Fruit fly (Drosophila melanogaster) whole organism, embryonic: ENCODE measurements around the gene NijC.

ENCODE experiments used
- B-H2 ChIP-seq: fragments of 200-800 bp; sonication (Bioruptor generic); optimal IDR thresholded peaks from 2 replicates; lab custom pipeline; 2018; ENCODE audit warnings: missing biosample characterization, mild to moderate bottlenecking, missing genetic modification characterization
- Blimp-1 ChIP-seq: fragments of 200-800 bp; sonication (Bioruptor generic); optimal IDR thresholded peaks from 3 replicates; lab custom pipeline; 2018; ENCODE audit warnings: missing biosample characterization, missing genetic modification characterization, mild to moderate bottlenecking, moderate library complexity, missing genetic modification reagents
- CG10147 ChIP-seq: fragments of 200-800 bp; sonication (Bioruptor generic); optimal IDR thresholded peaks from 2 replicates; lab custom pipeline; 2019; ENCODE audit warnings: missing biosample characterization, mild to moderate bottlenecking, missing genetic modification characterization, moderate library complexity
- CG11696 ChIP-seq: fragments of 200-800 bp; sonication (Bioruptor generic); IDR thresholded peaks from 2 replicates; pipeline ENCODE4 v1.3.6; 2022; ENCODE audit warnings: missing biosample characterization, missing genetic modification characterization
- CG12236 ChIP-seq: fragments of 200-800 bp; sonication (Bioruptor generic); optimal IDR thresholded peaks from 2 replicates; lab custom pipeline; 2016; ENCODE audit warnings: missing biosample characterization, missing genetic modification characterization
- CG12659 ChIP-seq: fragments of 200-800 bp; sonication (Bioruptor generic); optimal IDR thresholded peaks from 3 replicates; lab custom pipeline; 2017; ENCODE audit warnings: mild to moderate bottlenecking, missing biosample characterization, missing genetic modification reagents, missing genetic modification characterization
- CG13287 ChIP-seq: fragments of 200-800 bp; sonication (Bioruptor generic); IDR thresholded peaks from 2 replicates; pipeline ENCODE4 v1.3.6; 2022; ENCODE audit warnings: missing biosample characterization, missing genetic modification characterization; ENCODE audit not compliant: partially characterized antibody
- CG13424 ChIP-seq: fragments of 200-800 bp; sonication (Bioruptor generic); optimal IDR thresholded peaks from 2 replicates; lab custom pipeline; 2019; ENCODE audit warnings: missing biosample characterization, mild to moderate bottlenecking, missing genetic modification characterization, moderate library complexity
- CG13894 ChIP-seq: fragments of 200-800 bp; sonication (Bioruptor generic); optimal IDR thresholded peaks from 3 replicates; lab custom pipeline; 2018; ENCODE audit warnings: missing biosample characterization, mild to moderate bottlenecking, missing genetic modification characterization, moderate library complexity
- CG15601 ChIP-seq: fragments of 200-800 bp; sonication (Bioruptor generic); optimal IDR thresholded peaks from 3 replicates; lab custom pipeline; 2019; ENCODE audit warnings: missing biosample characterization, mild to moderate bottlenecking, missing genetic modification characterization, moderate library complexity
- CG1602 ChIP-seq: fragments of 200-800 bp; sonication (Bioruptor generic); optimal IDR thresholded peaks from 3 replicates; lab custom pipeline; 2016; ENCODE audit warnings: missing biosample characterization, missing genetic modification characterization
- CG17359 ChIP-seq: fragments of 200-800 bp; sonication (Bioruptor generic); optimal IDR thresholded peaks from 3 replicates; lab custom pipeline; 2018; ENCODE audit warnings: missing biosample characterization, mild to moderate bottlenecking, missing genetic modification characterization, moderate library complexity
- CG2202 ChIP-seq: fragments of 200-800 bp; sonication (Bioruptor generic); optimal IDR thresholded peaks from 2 replicates; lab custom pipeline; 2018; ENCODE audit warnings: missing biosample characterization, mild to moderate bottlenecking, missing genetic modification characterization
- CG2678 ChIP-seq: fragments of 200-800 bp; sonication (Bioruptor generic); optimal IDR thresholded peaks from 3 replicates; lab custom pipeline; 2019; ENCODE audit warnings: missing biosample characterization, mild to moderate bottlenecking, missing genetic modification characterization, moderate library complexity
- CG30431 ChIP-seq: fragments of 200-800 bp; sonication (Bioruptor generic); optimal IDR thresholded peaks from 2 replicates; lab custom pipeline; 2017; ENCODE audit warnings: missing biosample characterization, missing genetic modification characterization
- CG31388 ChIP-seq: fragments of 200-800 bp; sonication (Bioruptor generic); optimal IDR thresholded peaks from 2 replicates; lab custom pipeline; 2016; ENCODE audit warnings: missing biosample characterization, missing genetic modification characterization
- CG3281 ChIP-seq: fragments of 200-800 bp; sonication (Bioruptor generic); optimal IDR thresholded peaks from 3 replicates; lab custom pipeline; 2017; ENCODE audit warnings: missing biosample characterization, mild to moderate bottlenecking, missing genetic modification characterization
- CG34224 ChIP-seq: fragments of 200-800 bp; sonication (Bioruptor generic); IDR thresholded peaks from 3 replicates; pipeline ENCODE4 v1.3.6; 2022; ENCODE audit warnings: missing biosample characterization, missing genetic modification characterization; ENCODE audit not compliant: partially characterized antibody
- CG3838 ChIP-seq: fragments of 200-800 bp; sonication (Bioruptor generic); optimal IDR thresholded peaks from 3 replicates; lab custom pipeline; 2016; ENCODE audit warnings: missing biosample characterization, missing genetic modification characterization
- CG6683 ChIP-seq: fragments of 200-800 bp; sonication (Bioruptor generic); optimal IDR thresholded peaks from 2 replicates; lab custom pipeline; 2017; ENCODE audit warnings: missing biosample characterization, mild to moderate bottlenecking, missing genetic modification characterization, missing genetic modification reagents
- CG7928 ChIP-seq: fragments of 200-800 bp; sonication (Bioruptor generic); optimal IDR thresholded peaks from 2 replicates; lab custom pipeline; 2017; ENCODE audit warnings: missing biosample characterization, mild to moderate bottlenecking, missing genetic modification characterization
- CoRest ChIP-seq: fragments of 200-800 bp; sonication (Bioruptor generic); optimal IDR thresholded peaks from 3 replicates; lab custom pipeline; 2018; ENCODE audit warnings: missing biosample characterization, mild to moderate bottlenecking, missing genetic modification characterization, moderate library complexity
- Fer1 ChIP-seq: fragments of 200-800 bp; sonication (Bioruptor generic); optimal IDR thresholded peaks from 2 replicates; lab custom pipeline; 2017; ENCODE audit warnings: missing biosample characterization, mild to moderate bottlenecking, missing genetic modification characterization
- Gsc ChIP-seq: fragments of 200-800 bp; sonication (Bioruptor generic); IDR thresholded peaks from 2 replicates; pipeline ENCODE4 v1.3.6; 2022; ENCODE audit warnings: missing biosample characterization, missing genetic modification characterization
- H2.0 ChIP-seq: fragments of 200-800 bp; sonication (Bioruptor generic); IDR thresholded peaks from 2 replicates; pipeline ENCODE4 v1.3.6; 2022; ENCODE audit warnings: missing biosample characterization, missing genetic modification characterization
- HHEX ChIP-seq: fragments of 200-800 bp; sonication (Bioruptor generic); optimal IDR thresholded peaks from 3 replicates; lab custom pipeline; 2017; ENCODE audit warnings: missing biosample characterization, mild to moderate bottlenecking, missing genetic modification characterization, missing genetic modification reagents
- Hand ChIP-seq: fragments of 200-800 bp; sonication (Bioruptor generic); optimal IDR thresholded peaks from 2 replicates; lab custom pipeline; 2017; ENCODE audit warnings: mild to moderate bottlenecking, missing biosample characterization, missing genetic modification reagents, missing genetic modification characterization
- HmgZ ChIP-seq: fragments of 200-800 bp; sonication (Bioruptor generic); optimal IDR thresholded peaks from 2 replicates; lab custom pipeline; 2018; ENCODE audit warnings: missing biosample characterization, mild to moderate bottlenecking, missing genetic modification characterization
- Hmx ChIP-seq: fragments of 200-800 bp; sonication (Bioruptor generic); optimal IDR thresholded peaks from 2 replicates; lab custom pipeline; 2016; ENCODE audit warnings: missing biosample characterization, missing genetic modification characterization
- Jarid2 ChIP-seq: fragments of 200-800 bp; sonication (Bioruptor generic); optimal IDR thresholded peaks from 3 replicates; lab custom pipeline; 2017; ENCODE audit warnings: mild to moderate bottlenecking, missing biosample characterization, missing genetic modification reagents, missing genetic modification characterization
- Meics ChIP-seq: fragments of 200-800 bp; sonication (Bioruptor generic); optimal IDR thresholded peaks from 2 replicates; lab custom pipeline; 2017; ENCODE audit warnings: missing biosample characterization, mild to moderate bottlenecking, missing genetic modification characterization
- NC2α ChIP-seq: fragments of 200-800 bp; sonication (Bioruptor generic); optimal IDR thresholded peaks from 2 replicates; lab custom pipeline; 2016; ENCODE audit warnings: missing biosample characterization, missing genetic modification characterization
- Sin3A ChIP-seq: fragments of >200 bp; optimal IDR thresholded peaks from 2 replicates; lab custom pipeline; 2018
- Six4 ChIP-seq: fragments of 200-800 bp; sonication (Bioruptor generic); optimal IDR thresholded peaks from 2 replicates; lab custom pipeline; 2016; ENCODE audit warnings: missing biosample characterization, missing genetic modification characterization
- Taf1 ChIP-seq: fragments of 200-800 bp; sonication (Bioruptor generic); IDR thresholded peaks from 2 replicates; pipeline ENCODE4 v1.3.6; 2022; ENCODE audit warnings: missing biosample characterization, missing genetic modification characterization
- ap ChIP-seq: fragments of 200-800 bp; sonication (Bioruptor generic); IDR thresholded peaks from 2 replicates; pipeline ENCODE4 v1.3.6; 2022; ENCODE audit warnings: missing biosample characterization, missing genetic modification characterization
- chn ChIP-seq: fragments of 200-800 bp; sonication (Bioruptor generic); optimal IDR thresholded peaks from 2 replicates; lab custom pipeline; 2016; ENCODE audit warnings: missing biosample characterization, missing genetic modification characterization
- cwo ChIP-seq: fragments of 200-800 bp; sonication (Bioruptor generic); optimal IDR thresholded peaks from 3 replicates; lab custom pipeline; 2017; ENCODE audit warnings: missing biosample characterization, missing genetic modification characterization, mild to moderate bottlenecking, moderate library complexity, missing genetic modification reagents
- gfzf ChIP-seq: fragments of 200-800 bp; sonication (Bioruptor generic); optimal IDR thresholded peaks from 2 replicates; lab custom pipeline; 2016; ENCODE audit warnings: missing biosample characterization, mild to moderate bottlenecking, missing genetic modification characterization, moderate library complexity
- lilli ChIP-seq: fragments of 200-800 bp; sonication (Bioruptor generic); optimal IDR thresholded peaks from 3 replicates; lab custom pipeline; 2016; ENCODE audit warnings: missing biosample characterization, missing genetic modification characterization
- lov ChIP-seq, 2 experiments: fragments of 200-800 bp in 1 of 2; fragments of >200 bp in 1 of 2; sonication (Bioruptor generic) in 1 of 2; IDR thresholded peaks in 1 of 2; optimal IDR thresholded peaks in 1 of 2; 2 replicates in 1 of 2; 3 replicates in 1 of 2; pipeline versions ENCODE4 v1.3.6 to Lab custom; 2017 to 2022; ENCODE audit warnings: missing biosample characterization in 1 of 2, missing genetic modification characterization in 1 of 2
- pho ChIP-seq: fragments of 200-800 bp; sonication (Bioruptor generic); optimal IDR thresholded peaks from 2 replicates; lab custom pipeline; 2016; ENCODE audit warnings: missing biosample characterization, missing genetic modification characterization
- rib ChIP-seq: fragments of 200-800 bp; sonication (Bioruptor generic); IDR thresholded peaks from 2 replicates; pipeline ENCODE4 v1.3.6; 2022; ENCODE audit warnings: missing biosample characterization, missing genetic modification characterization
- run ChIP-seq: fragments of 200-800 bp; sonication (Bioruptor generic); optimal IDR thresholded peaks from 3 replicates; lab custom pipeline; 2018; ENCODE audit warnings: missing biosample characterization, mild to moderate bottlenecking, missing genetic modification characterization
- sens ChIP-seq: fragments of 200-800 bp; sonication (Bioruptor generic); peaks from one replicate; lab custom pipeline; 2016; ENCODE audit warnings: missing biosample characterization, missing genetic modification characterization
- sob ChIP-seq: fragments of 200-800 bp; sonication (Bioruptor generic); IDR thresholded peaks from 2 replicates; pipeline ENCODE4 v1.3.6; 2022; ENCODE audit warnings: missing biosample characterization, missing genetic modification characterization
- ssp ChIP-seq: fragments of 200-800 bp; sonication (Bioruptor generic); IDR thresholded peaks from 2 replicates; pipeline ENCODE4 v1.3.6; 2022; ENCODE audit warnings: missing biosample characterization, missing genetic modification characterization
- sug ChIP-seq: fragments of 200-800 bp; optimal IDR thresholded peaks from 2 replicates; lab custom pipeline; 2019; ENCODE audit warnings: missing biosample characterization, mild to moderate bottlenecking, missing genetic modification characterization, moderate library complexity
- tap ChIP-seq: fragments of 200-800 bp; optimal IDR thresholded peaks from 3 replicates; lab custom pipeline; 2019; ENCODE audit warnings: missing biosample characterization, mild to moderate bottlenecking, missing genetic modification characterization, moderate library complexity
- tio ChIP-seq: fragments of 200-800 bp; sonication (Bioruptor generic); optimal IDR thresholded peaks from 2 replicates; lab custom pipeline; 2017; ENCODE audit warnings: missing biosample characterization, missing genetic modification characterization, inconsistent platforms
- unc-4 ChIP-seq: fragments of 200-800 bp; sonication (Bioruptor generic); IDR thresholded peaks from 2 replicates; pipeline ENCODE4 v1.3.6; 2022; ENCODE audit warnings: missing biosample characterization, missing genetic modification characterization; ENCODE audit not compliant: partially characterized antibody

NijC gene

dm6 chr3R:12716251-12716650 lies 21.3 kb downstream of the NijC start (continued):
- TF ChIP-seq Sin3A (lab: Kevin White, UChicago) (no peak), tio (no peak), CG6683 (GFP tag; lab: Kevin White, UChicago) (no peak), CG13894 (peak; percentile 19), B-H2 (peak; percentile 60), CG30431 (GFP tag; lab: Kevin White, UChicago) (no peak), CG12236 (GFP tag; lab: Kevin White, UChicago) (no peak), sug (tag; lab: Kevin White, UChicago) (peak; percentile 43), lilli (GFP tag; lab: Kevin White, UChicago) (no peak), cwo (GFP tag; lab: Kevin White, UChicago) (no peak), Fer1 (peak; percentile 25), chn (GFP tag; lab: Kevin White, UChicago) (no peak), CG3838 (peak; percentile 8), CG13424 (tag; lab: Kevin White, UChicago) (no peak), Hand (GFP tag; lab: Kevin White, UChicago) (no peak), NC2α (GFP tag; lab: Kevin White, UChicago) (no peak), CG3281 (GFP tag; lab: Kevin White, UChicago) (peak; percentile 16), ssp (no peak), sob (GFP tag; lab: Robert Waterston, UW) (no peak), CoRest (no peak), Taf1 (0 out of 2 replicates have a peak, but pooled peaks have one; percentile 27), tap (tag; lab: Kevin White, UChicago) (no peak), sens (peak; percentile 47), Meics (GFP tag; lab: Kevin White, UChicago) (peak; percentile 7), CG2678 (tag; lab: Kevin White, UChicago) (peak; percentile 55), CG13287 (no peak), Six4 (GFP tag; lab: Kevin White, UChicago) (no peak), CG17359 (tag; lab: Kevin White, UChicago) (no peak), Jarid2 (GFP tag; lab: Kevin White, UChicago) (no peak), CG12659 (GFP tag; lab: Kevin White, UChicago) (peak; percentile 7), CG31388 (GFP tag; lab: Kevin White, UChicago) (no peak), H2.0 (GFP tag; lab: Robert Waterston, UW) (no peak), Blimp-1 (GFP tag; lab: Kevin White, UChicago) (peak; percentile 28), Gsc (no peak), lov (optimal IDR thresholded peaks at IDR 0.05; lab: Kevin White, UChicago) (no peak), lov (GFP tag; IDR thresholded peaks at IDR 0.05; lab: Robert Waterston, UW) (no peak), CG15601 (tag; lab: Kevin White, UChicago) (no peak), gfzf (no peak), CG2202 (tag; lab: Kevin White, UChicago) (no peak), CG7928 (no peak), ap (no peak), CG1602 (no peak), run (tag; lab: Kevin White, UChicago) (no peak), rib (no peak), unc-4 (GFP tag; lab: Robert Waterston, UW) (no peak), Hmx (no peak), HHEX (GFP tag; lab: Kevin White, UChicago) (no peak), CG11696 (GFP tag; lab: Robert Waterston, UW) (no peak), CG10147 (GFP tag; lab: Kevin White, UChicago) (no peak), CG34224 (GFP tag; lab: Robert Waterston, UW) (no peak), HmgZ (peak; percentile 21), pho (GFP tag; lab: Kevin White, UChicago) (no peak)
